Worm (Caenorhabditis elegans) whole organism, L2 larva: ENCODE results near the gene fbxc-21.

Experiments
- egl-27 ChIP-seq: sonication (generic microtip); optimal IDR thresholded peaks from 3 replicates; lab custom pipeline; 2017; ENCODE audit warnings: missing biosample characterization, missing genetic modification reagents, missing genetic modification characterization
- fos-1 ChIP-seq: fragments of 150-350 bp; optimal IDR thresholded peaks from 2 replicates; lab custom pipeline; 2014; ENCODE audit warnings: missing biosample characterization, missing genetic modification characterization
- nhr-237 ChIP-seq: fragments of 150-350 bp; optimal IDR thresholded peaks from 2 replicates; lab custom pipeline; 2014; ENCODE audit warnings: missing biosample characterization, missing genetic modification characterization
- nhr-6 ChIP-seq: fragments of 150-350 bp; optimal IDR thresholded peaks from 2 replicates; lab custom pipeline; 2014; ENCODE audit warnings: missing biosample characterization, missing genetic modification characterization
- snpc-4 ChIP-seq: fragments of 150-350 bp; optimal IDR thresholded peaks from 2 replicates; lab custom pipeline; 2014; ENCODE audit warnings: missing biosample characterization, missing genetic modification characterization
- unc-55 ChIP-seq: fragments of 150-350 bp; sonication (generic microtip); optimal IDR thresholded peaks from 3 replicates; lab custom pipeline; 2014; ENCODE audit warnings: missing biosample characterization, missing genetic modification reagents, missing genetic modification characterization

DNA sequence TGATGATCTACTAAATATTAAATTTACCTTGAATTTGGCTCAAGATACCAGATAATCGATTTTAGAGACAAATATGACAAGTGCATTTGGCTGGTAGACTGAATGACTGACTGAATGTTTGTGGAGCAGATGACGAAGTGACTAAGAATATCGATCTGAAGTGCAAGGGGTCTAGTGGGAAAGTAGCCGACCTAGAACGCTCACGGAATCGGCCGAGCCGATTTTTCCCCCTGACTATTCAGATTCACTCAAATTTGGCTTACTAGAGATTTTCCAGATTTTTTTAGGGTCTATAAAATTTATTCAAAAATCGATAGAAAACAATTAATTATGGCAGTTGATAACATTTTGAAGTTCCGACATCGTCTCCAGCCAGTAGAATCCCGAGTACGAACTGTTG lies 1.8 kb upstream of the fbxc-21 start, which contains the start of gene fbxc-26:
- TF ChIP-seq nhr-6 (tag; lab: Kevin White, UChicago), result no peak
- no peak for TF ChIP-seq nhr-237 (tag; lab: Kevin White, UChicago)
- TF ChIP-seq snpc-4 (tag; lab: Kevin White, UChicago), result no peak
- no peak for TF ChIP-seq unc-55 (GFP tag; lab: Kevin White, UChicago)
- no peak for TF ChIP-seq fos-1 (tag; lab: Kevin White, UChicago)
- TF ChIP-seq egl-27 (tag; lab: Kevin White, UChicago), result no peak
